Fruit fly (Drosophila melanogaster) whole organism, embryonic: Measurements from ENCODE around the gene SREBP.

Experiments
- Antp ChIP-seq: fragments of 200-800 bp; sonication (Bioruptor generic); optimal IDR thresholded peaks from 3 replicates; lab custom pipeline; 2016; ENCODE audit warnings: missing biosample characterization, missing genetic modification characterization
- Blimp-1 ChIP-seq: fragments of 200-800 bp; sonication (Bioruptor generic); optimal IDR thresholded peaks from 3 replicates; lab custom pipeline; 2018; ENCODE audit warnings: missing biosample characterization, missing genetic modification characterization, mild to moderate bottlenecking, moderate library complexity, missing genetic modification reagents
- CG10147 ChIP-seq: fragments of 200-800 bp; sonication (Bioruptor generic); optimal IDR thresholded peaks from 2 replicates; lab custom pipeline; 2019; ENCODE audit warnings: missing biosample characterization, mild to moderate bottlenecking, missing genetic modification characterization, moderate library complexity
- CG12104 ChIP-seq: fragments of 200-800 bp; sonication (Bioruptor generic); optimal IDR thresholded peaks from 3 replicates; lab custom pipeline; 2016; ENCODE audit warnings: missing biosample characterization, missing genetic modification characterization
- CG12744 ChIP-seq: fragments of 200-800 bp; sonication (Bioruptor generic); optimal IDR thresholded peaks from 2 replicates; lab custom pipeline; 2016; ENCODE audit warnings: missing biosample characterization, missing genetic modification characterization
- CG2116 ChIP-seq: fragments of 200-800 bp; sonication (Bioruptor generic); optimal IDR thresholded peaks from 3 replicates; lab custom pipeline; 2018; ENCODE audit warnings: missing biosample characterization, mild to moderate bottlenecking, missing genetic modification characterization
- CG2875 ChIP-seq: fragments of 200-800 bp; sonication (Bioruptor generic); optimal IDR thresholded peaks from 2 replicates; lab custom pipeline; 2017; ENCODE audit warnings: missing biosample characterization, mild to moderate bottlenecking, missing genetic modification characterization, missing genetic modification reagents
- CG31388 ChIP-seq: fragments of 200-800 bp; sonication (Bioruptor generic); optimal IDR thresholded peaks from 2 replicates; lab custom pipeline; 2016; ENCODE audit warnings: missing biosample characterization, missing genetic modification characterization
- CG32767 ChIP-seq: fragments of 200-800 bp; sonication (Bioruptor generic); IDR thresholded peaks from 2 replicates; pipeline ENCODE4 v1.3.6; 2022; ENCODE audit warnings: missing biosample characterization, missing genetic modification characterization
- CG4360 ChIP-seq: fragments of 200-800 bp; sonication (Bioruptor generic); IDR thresholded peaks from 2 replicates; pipeline ENCODE4 v1.3.6; 2022; ENCODE audit warnings: missing biosample characterization, missing genetic modification characterization
- CG4617 ChIP-seq: fragments of 200-800 bp; sonication (Bioruptor generic); optimal IDR thresholded peaks from 3 replicates; lab custom pipeline; 2016; ENCODE audit warnings: missing biosample characterization, missing genetic modification characterization, borderline replicate concordance
- CG4820 ChIP-seq: fragments of 200-800 bp; sonication (Bioruptor generic); optimal IDR thresholded peaks from 3 replicates; lab custom pipeline; 2016; ENCODE audit warnings: missing biosample characterization, missing genetic modification characterization
- CG6272 ChIP-seq: fragments of 200-800 bp; sonication (Bioruptor generic); IDR thresholded peaks from 2 replicates; pipeline ENCODE4 v1.3.6; 2022; ENCODE audit warnings: missing biosample characterization, missing genetic modification characterization
- CG6854 ChIP-seq: fragments of 200-800 bp; sonication (Bioruptor generic); optimal IDR thresholded peaks from 3 replicates; lab custom pipeline; 2017; ENCODE audit warnings: missing biosample characterization, mild to moderate bottlenecking, missing genetic modification characterization
- CG9817 ChIP-seq: fragments of 200-800 bp; sonication (Bioruptor generic); optimal IDR thresholded peaks from 2 replicates; lab custom pipeline; 2018; ENCODE audit warnings: missing biosample characterization, mild to moderate bottlenecking, missing genetic modification characterization, moderate library complexity
- CrebB ChIP-seq: fragments of 200-800 bp; sonication (Bioruptor generic); optimal IDR thresholded peaks from 3 replicates; lab custom pipeline; 2018; ENCODE audit warnings: missing biosample characterization, mild to moderate bottlenecking, missing genetic modification characterization
- E2f2 ChIP-seq: fragments of 200-800 bp; sonication (Bioruptor generic); IDR thresholded peaks from 2 replicates; pipeline ENCODE4 v1.3.6; 2022; ENCODE audit warnings: missing biosample characterization, missing genetic modification characterization
- Elba2 ChIP-seq: fragments of 200-800 bp; sonication (Bioruptor generic); optimal IDR thresholded peaks from 3 replicates; lab custom pipeline; 2016; ENCODE audit warnings: missing biosample characterization, missing genetic modification characterization
- H15 ChIP-seq: fragments of 200-800 bp; sonication (Bioruptor generic); IDR thresholded peaks from 3 replicates; pipeline ENCODE4 v1.3.6; 2022; ENCODE audit warnings: missing biosample characterization, missing genetic modification characterization
- Lhr ChIP-seq: fragments of 200-800 bp; sonication (Bioruptor generic); optimal IDR thresholded peaks from 3 replicates; lab custom pipeline; 2017; ENCODE audit warnings: mild to moderate bottlenecking, missing biosample characterization, missing genetic modification reagents, missing genetic modification characterization
- MBD-R2 ChIP-seq: fragments of 200-800 bp; sonication (Bioruptor generic); IDR thresholded peaks from 2 replicates; pipeline ENCODE4 v1.3.6; 2022; ENCODE audit warnings: missing biosample characterization, missing genetic modification characterization
- Med ChIP-seq: fragments of 200-800 bp; sonication (Bioruptor generic); peaks from one replicate; lab custom pipeline; 2016; ENCODE audit warnings: missing biosample characterization, missing genetic modification characterization, mild to moderate bottlenecking, inconsistent platforms, moderate library complexity
- NC2α ChIP-seq: fragments of 200-800 bp; sonication (Bioruptor generic); optimal IDR thresholded peaks from 2 replicates; lab custom pipeline; 2016; ENCODE audit warnings: missing biosample characterization, missing genetic modification characterization
- Opbp ChIP-seq: fragments of 200-800 bp; sonication (Bioruptor generic); IDR thresholded peaks from 3 replicates; pipeline ENCODE4 v1.3.6; 2022; ENCODE audit warnings: missing biosample characterization, missing genetic modification characterization; ENCODE audit not compliant: partially characterized antibody
- Pdp1 ChIP-seq, 2 experiments: fragments of 200-800 bp; sonication (Bioruptor generic); optimal IDR thresholded peaks; 3 replicates each; lab custom pipeline; 2016; ENCODE audit warnings: missing biosample characterization in 2 of 2, missing genetic modification characterization in 2 of 2, mild to moderate bottlenecking in 1 of 2, moderate library complexity in 1 of 2
- Scr ChIP-seq: fragments of 200-800 bp; sonication (Bioruptor generic); IDR thresholded peaks from 2 replicates; pipeline ENCODE4 v1.3.6; 2022; ENCODE audit warnings: missing biosample characterization, missing genetic modification characterization; ENCODE audit not compliant: partially characterized antibody
- amos ChIP-seq: fragments of 200-800 bp; sonication (Bioruptor generic); IDR thresholded peaks from 2 replicates; pipeline ENCODE4 v1.3.6; 2022; ENCODE audit warnings: missing biosample characterization, missing genetic modification characterization; ENCODE audit not compliant: partially characterized antibody
- ato ChIP-seq: fragments of 200-800 bp; sonication (Bioruptor generic); IDR thresholded peaks from 2 replicates; pipeline ENCODE4 v1.3.6; 2022; ENCODE audit warnings: missing biosample characterization, missing genetic modification characterization; ENCODE audit not compliant: partially characterized antibody
- bsh ChIP-seq, 2 experiments: fragments of 200-800 bp; sonication (Bioruptor generic); optimal IDR thresholded peaks; 2 replicates each; lab custom pipeline; 2017 to 2018; ENCODE audit warnings: mild to moderate bottlenecking in 2 of 2, missing biosample characterization in 2 of 2, missing genetic modification characterization in 2 of 2, moderate library complexity in 1 of 2
- chm ChIP-seq: fragments of 200-800 bp; sonication (Bioruptor generic); IDR thresholded peaks from 2 replicates; pipeline ENCODE4 v1.3.6; 2022; ENCODE audit warnings: missing biosample characterization, missing genetic modification characterization
- chn ChIP-seq: fragments of 200-800 bp; sonication (Bioruptor generic); optimal IDR thresholded peaks from 2 replicates; lab custom pipeline; 2016; ENCODE audit warnings: missing biosample characterization, missing genetic modification characterization
- dm ChIP-seq: fragments of 200-800 bp; sonication (Bioruptor generic); optimal IDR thresholded peaks from 3 replicates; lab custom pipeline; 2016; ENCODE audit warnings: missing biosample characterization, missing genetic modification characterization
- dmrt11E ChIP-seq: fragments of 200-800 bp; sonication (Bioruptor generic); optimal IDR thresholded peaks from 3 replicates; lab custom pipeline; 2018; ENCODE audit warnings: missing biosample characterization, mild to moderate bottlenecking, missing genetic modification characterization, moderate library complexity
- fd96Cb ChIP-seq: fragments of 200-800 bp; sonication (Bioruptor generic); optimal IDR thresholded peaks from 2 replicates; lab custom pipeline; 2018; ENCODE audit warnings: missing biosample characterization, mild to moderate bottlenecking, missing genetic modification characterization, moderate library complexity
- hkb ChIP-seq, 2 experiments: fragments of 200-800 bp in 1 of 2; fragments of >200 bp in 1 of 2; sonication (Bioruptor generic) in 1 of 2; IDR thresholded peaks in 1 of 2; optimal IDR thresholded peaks in 1 of 2; 2 replicates each; pipeline versions ENCODE4 v1.3.6 to Lab custom; 2017 to 2022; ENCODE audit warnings: missing biosample characterization in 1 of 2, missing genetic modification characterization in 1 of 2
- lmd ChIP-seq: fragments of 200-800 bp; sonication (Bioruptor generic); IDR thresholded peaks from 2 replicates; pipeline ENCODE4 v1.3.6; 2022; ENCODE audit warnings: missing biosample characterization, missing genetic modification characterization
- oc ChIP-seq: fragments of 200-800 bp; sonication (Bioruptor generic); optimal IDR thresholded peaks from 2 replicates; lab custom pipeline; 2018; ENCODE audit warnings: missing biosample characterization, mild to moderate bottlenecking, missing genetic modification characterization, moderate library complexity
- pb ChIP-seq: fragments of 200-800 bp; sonication (Bioruptor generic); optimal IDR thresholded peaks from 3 replicates; lab custom pipeline; 2016; ENCODE audit warnings: missing biosample characterization, missing genetic modification characterization
- ranshi ChIP-seq: fragments of 200-800 bp; sonication (Bioruptor generic); IDR thresholded peaks from 2 replicates; pipeline ENCODE4 v1.3.6; 2022; ENCODE audit warnings: missing biosample characterization, missing genetic modification characterization
- scrt ChIP-seq: fragments of 200-800 bp; sonication (Bioruptor generic); optimal IDR thresholded peaks from 2 replicates; lab custom pipeline; 2018; ENCODE audit warnings: missing biosample characterization, mild to moderate bottlenecking, missing genetic modification characterization, moderate library complexity
- sd ChIP-seq: fragments of 200-800 bp; sonication (Bioruptor generic); optimal IDR thresholded peaks from 3 replicates; lab custom pipeline; 2018; ENCODE audit warnings: missing biosample characterization, mild to moderate bottlenecking, missing genetic modification characterization, moderate library complexity
- slou ChIP-seq: fragments of 200-800 bp; sonication (Bioruptor generic); optimal IDR thresholded peaks from 3 replicates; lab custom pipeline; 2016; ENCODE audit warnings: missing biosample characterization, missing genetic modification characterization
- sna ChIP-seq: fragments of 200-800 bp; sonication (Bioruptor generic); IDR thresholded peaks from 2 replicates; pipeline ENCODE4 v1.3.6; 2022; ENCODE audit warnings: missing biosample characterization, missing genetic modification characterization; ENCODE audit not compliant: partially characterized antibody
- ssp ChIP-seq: fragments of 200-800 bp; sonication (Bioruptor generic); IDR thresholded peaks from 2 replicates; pipeline ENCODE4 v1.3.6; 2022; ENCODE audit warnings: missing biosample characterization, missing genetic modification characterization
- stwl ChIP-seq: fragments of 200-800 bp; sonication (Bioruptor generic); optimal IDR thresholded peaks from 3 replicates; lab custom pipeline; 2018; ENCODE audit warnings: missing biosample characterization, mild to moderate bottlenecking, missing genetic modification characterization, moderate library complexity
- tna ChIP-seq: fragments of 200-800 bp; sonication (Bioruptor generic); IDR thresholded peaks from 2 replicates; pipeline ENCODE4 v1.3.6; 2022; ENCODE audit warnings: missing biosample characterization, missing genetic modification characterization; ENCODE audit not compliant: partially characterized antibody
- unc-4 ChIP-seq: fragments of 200-800 bp; sonication (Bioruptor generic); IDR thresholded peaks from 2 replicates; pipeline ENCODE4 v1.3.6; 2022; ENCODE audit warnings: missing biosample characterization, missing genetic modification characterization; ENCODE audit not compliant: partially characterized antibody
- vnd ChIP-seq: fragments of 200-800 bp; sonication (Bioruptor generic); IDR thresholded peaks from 3 replicates; pipeline ENCODE4 v1.3.6; 2022; ENCODE audit warnings: missing biosample characterization, missing genetic modification characterization; ENCODE audit not compliant: partially characterized antibody
- vvl ChIP-seq: fragments of 200-800 bp; sonication (Bioruptor generic); IDR thresholded peaks from 2 replicates; pipeline ENCODE4 v1.3.6; 2022; ENCODE audit warnings: missing biosample characterization, missing genetic modification characterization

Gene SREBP

DNA sequence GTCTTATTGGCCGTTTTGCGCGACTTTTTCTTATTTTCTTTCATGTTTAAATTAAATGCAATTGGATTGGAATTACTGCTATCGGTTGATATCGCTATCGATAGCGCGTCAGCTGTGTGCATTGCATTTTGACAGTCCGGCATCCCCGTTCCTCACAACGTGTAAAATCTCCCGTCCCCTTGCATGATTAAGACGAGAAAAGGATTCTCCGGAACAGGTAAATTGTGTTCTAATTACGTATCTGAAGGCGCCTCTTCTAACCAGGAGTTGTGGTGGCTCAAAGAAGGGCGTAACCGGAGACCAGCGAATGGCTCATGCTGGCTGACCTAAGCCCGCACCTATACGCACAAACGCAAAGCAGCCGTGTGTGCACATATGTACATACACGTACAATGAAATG, 13.4 kb downstream of the SREBP start, which contains the start of the genes CG14104 and Kap-alpha1 (continued):
- TF ChIP-seq Blimp-1 (GFP tag; lab: Kevin White, UChicago) = no peak
- TF ChIP-seq CG4617 = peak; percentile 72
- TF ChIP-seq Antp (GFP tag; lab: Kevin White, UChicago) = no peak
- TF ChIP-seq CG9817 (tag; lab: Kevin White, UChicago) = no peak
- peak; percentile 64 for TF ChIP-seq CG32767
- no peak for TF ChIP-seq chm (GFP tag; lab: Robert Waterston, UW)
- no peak for TF ChIP-seq fd96Cb (tag; lab: Kevin White, UChicago)
- peak; percentile 62 for TF ChIP-seq vnd (GFP tag; lab: Robert Waterston, UW)
- TF ChIP-seq sna (GFP tag; lab: Robert Waterston, UW) = peak; percentile 57
- TF ChIP-seq pb (GFP tag; lab: Kevin White, UChicago) = no peak
- TF ChIP-seq dm = peak; percentile 85
- peak; percentile 71 for TF ChIP-seq Scr (GFP tag; lab: Robert Waterston, UW)
- TF ChIP-seq CG2116 = peak; percentile 44
- no peak for TF ChIP-seq ranshi (GFP tag; lab: Robert Waterston, UW)
- TF ChIP-seq ssp (GFP tag; lab: Robert Waterston, UW) = no peak
- peak; percentile 88 for TF ChIP-seq MBD-R2 (GFP tag; lab: Robert Waterston, UW)
- 0 out of 2 replicates have a peak, but pooled peaks have one; percentile 20 for TF ChIP-seq vvl (GFP tag; lab: Robert Waterston, UW)
- no peak for TF ChIP-seq slou (GFP tag; lab: Kevin White, UChicago)
- TF ChIP-seq bsh (GFP tag; optimal IDR thresholded peaks at IDR 0.05; lab: Kevin White, UChicago) = no peak
- no peak for TF ChIP-seq CG6272 (GFP tag; lab: Robert Waterston, UW)
- TF ChIP-seq CG6854 (GFP tag; lab: Kevin White, UChicago) = no peak
- TF ChIP-seq unc-4 (GFP tag; lab: Robert Waterston, UW) = peak; percentile 70
- no peak for TF ChIP-seq H15
- peak in 1 of 2 experiments; percentile 24 for TF ChIP-seq Pdp1 (GFP tag; optimal IDR thresholded peaks at IDR 0.05; lab: Kevin White, UChicago)
- peak; percentile 16; the same call in 1 of the 2 replicates for TF ChIP-seq ato (GFP tag; lab: Robert Waterston, UW)
- TF ChIP-seq Elba2 (GFP tag; lab: Kevin White, UChicago) = peak; percentile 100
- TF ChIP-seq scrt (GFP tag; lab: Kevin White, UChicago) = no peak
- TF ChIP-seq amos (GFP tag; lab: Robert Waterston, UW) = peak; percentile 61
- TF ChIP-seq E2f2 (GFP tag; lab: Robert Waterston, UW) = peak; percentile 48
- no peak for TF ChIP-seq CG31388 (GFP tag; lab: Kevin White, UChicago)
- no peak for TF ChIP-seq sd (tag; lab: Kevin White, UChicago)
- no peak for TF ChIP-seq CG4820 (GFP tag; lab: Kevin White, UChicago)
- TF ChIP-seq CG10147 (GFP tag; lab: Kevin White, UChicago) = no peak
- no peak for TF ChIP-seq CG12744
- TF ChIP-seq Med (GFP tag; lab: Kevin White, UChicago) = peak; percentile 85
- TF ChIP-seq tna = peak; percentile 43; the same call in 1 of the 2 replicates
- peak; percentile 56 for TF ChIP-seq stwl
- TF ChIP-seq hkb (optimal IDR thresholded peaks at IDR 0.05; lab: Kevin White, UChicago) = no peak
- TF ChIP-seq hkb (GFP tag; IDR thresholded peaks at IDR 0.05; lab: Robert Waterston, UW) = 0 out of 2 replicates have a peak, but pooled peaks have one; percentile 20
- TF ChIP-seq lmd = no peak
- TF ChIP-seq dmrt11E (tag; lab: Kevin White, UChicago) = no peak
- TF ChIP-seq CG12104 (GFP tag; lab: Kevin White, UChicago) = no peak
- no peak for TF ChIP-seq oc (tag; lab: Kevin White, UChicago)
- TF ChIP-seq chn (GFP tag; lab: Kevin White, UChicago) = no peak
- TF ChIP-seq Opbp (GFP tag; lab: Robert Waterston, UW) = peak; percentile 66; the same call in 2 of the 3 replicates
- no peak for TF ChIP-seq Lhr
- TF ChIP-seq CG2875 (GFP tag; lab: Kevin White, UChicago) = no peak
- TF ChIP-seq CG4360 (GFP tag; lab: Robert Waterston, UW) = no peak
- TF ChIP-seq NC2α = no peak
- no peak for TF ChIP-seq CrebB (tag; lab: Kevin White, UChicago)
